Fruit fly (Drosophila melanogaster) Kc167 (cell line): ENCODE data around the gene CG15546.

Experiments
- Myc ChIP-seq: fragments of >200 bp; optimal IDR thresholded peaks from 2 replicates; lab custom pipeline; 2017; ENCODE audit warnings: missing external identifiers
- psq ChIP-seq: fragments of >200 bp; optimal IDR thresholded peaks from 2 replicates; lab custom pipeline; 2017; ENCODE audit warnings: missing external identifiers

dm6 chr3R:30890045-30890444 is 14.1 kb upstream of the CG15546 start:
- TF ChIP-seq psq, result no peak
- TF ChIP-seq Myc (lab: Kevin White, UChicago), result no peak
